Fruit fly (Drosophila melanogaster) Kc167 (cell line): ENCODE measurements around the gene pav.

Experiments used
- Myc ChIP-seq: fragments of >200 bp; optimal IDR thresholded peaks from 2 replicates; lab custom pipeline; 2017; ENCODE audit warnings: missing external identifiers
- Sin3A ChIP-seq: fragments of >200 bp; optimal IDR thresholded peaks from 2 replicates; lab custom pipeline; 2018; ENCODE audit warnings: missing external identifiers
- h ChIP-seq: fragments of >200 bp; optimal IDR thresholded peaks from 3 replicates; lab custom pipeline; 2018; ENCODE audit warnings: missing external identifiers
- insv ChIP-seq: fragments of >200 bp; optimal IDR thresholded peaks from 3 replicates; lab custom pipeline; 2018; ENCODE audit warnings: missing external identifiers
- psq ChIP-seq: fragments of >200 bp; optimal IDR thresholded peaks from 2 replicates; lab custom pipeline; 2017; ENCODE audit warnings: missing external identifiers
- ttk ChIP-seq: sonication (Bioruptor generic); optimal IDR thresholded peaks from 2 replicates; lab custom pipeline; 2017; ENCODE audit warnings: missing external identifiers

DNA sequence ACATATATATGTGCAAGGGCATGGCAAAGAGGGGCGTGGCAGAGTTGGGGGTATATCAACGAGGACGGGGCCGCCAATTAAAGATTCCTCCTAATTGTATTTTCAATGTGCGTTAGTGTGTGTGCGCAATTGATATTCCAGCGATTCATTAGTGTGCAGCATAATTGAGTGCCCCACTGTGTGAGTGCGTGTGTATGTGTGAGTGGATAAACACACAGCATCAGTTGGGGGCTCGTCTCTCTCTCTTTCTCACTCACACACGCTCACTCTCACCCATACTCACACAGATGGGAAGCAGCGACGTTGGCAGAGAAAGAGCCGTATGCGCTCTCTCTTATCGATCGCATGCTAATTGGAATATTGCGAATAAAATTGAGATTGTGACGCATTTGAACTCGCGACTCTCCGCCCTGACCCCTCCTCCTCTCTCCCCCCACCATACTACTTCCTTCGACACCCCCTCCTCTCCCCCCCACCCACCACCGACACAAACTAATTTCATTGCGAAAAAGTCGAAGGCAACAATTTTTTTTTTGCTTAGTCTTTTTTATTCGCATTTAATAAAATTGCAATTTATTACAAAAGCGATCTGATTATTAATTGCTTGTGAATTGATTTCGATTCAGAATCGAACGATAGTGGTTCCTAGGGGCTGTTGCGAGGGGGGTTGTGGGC is 8.8 kb upstream of the pav start:
- TF ChIP-seq h (lab: Kevin White, UChicago) (no peak), psq (lab: Kevin White, UChicago) (no peak), insv (lab: Kevin White, UChicago) (no peak), Sin3A (lab: Kevin White, UChicago) (no peak), ttk (lab: Kevin White, UChicago) (no peak), Myc (lab: Kevin White, UChicago) (no peak)
